Worm (Caenorhabditis elegans) whole organism, young adult: ENCODE results near the gene msp-51.
"Not testable (repeated sequence)": the region's sequence is repeated elsewhere in the genome, so short reads cannot be mapped to it uniquely, and the experiment has no call there.

Source experiments
- ets-4 ChIP-seq: fragments of 200-800 bp; sonication (Bioruptor generic); optimal IDR thresholded peaks from 2 replicates; lab custom pipeline; 2018; ENCODE audit warnings: mild to moderate bottlenecking, missing genetic modification characterization, missing compliant biosample characterization
- hrde-1 ChIP-seq: sonication (generic microtip); optimal IDR thresholded peaks from 2 replicates; lab custom pipeline; 2016; ENCODE audit warnings: missing genetic modification characterization, mild to moderate bottlenecking, missing compliant biosample characterization, moderate library complexity, missing genotype, missing genetic modification reagents, borderline replicate concordance
- nhr-90 ChIP-seq: sonication (generic microtip); optimal IDR thresholded peaks from 2 replicates; lab custom pipeline; 2016; ENCODE audit warnings: missing genotype, mild to moderate bottlenecking, missing genetic modification characterization, missing compliant biosample characterization
- xnd-1 ChIP-seq: sonication (generic microtip); optimal IDR thresholded peaks from 2 replicates; lab custom pipeline; 2016; ENCODE audit warnings: missing genotype, missing genetic modification reagents, missing genetic modification characterization, missing compliant biosample characterization
- ztf-26 ChIP-seq: sonication (generic microtip); optimal IDR thresholded peaks from 2 replicates; lab custom pipeline; 2017; ENCODE audit warnings: missing genetic modification characterization, missing compliant biosample characterization

- not testable (repeated sequence) for TF ChIP-seq ztf-26; ets-4 (GFP tag; lab: Kevin White, UChicago); hrde-1; nhr-90; xnd-1 (tag; lab: Kevin White, UChicago)
Measured at ce11 chrIV:5295240-5295639, at the start of gene msp-51.
